Worm (Caenorhabditis elegans): ENCODE measurements around the gene F58A4.6.

DNA sequence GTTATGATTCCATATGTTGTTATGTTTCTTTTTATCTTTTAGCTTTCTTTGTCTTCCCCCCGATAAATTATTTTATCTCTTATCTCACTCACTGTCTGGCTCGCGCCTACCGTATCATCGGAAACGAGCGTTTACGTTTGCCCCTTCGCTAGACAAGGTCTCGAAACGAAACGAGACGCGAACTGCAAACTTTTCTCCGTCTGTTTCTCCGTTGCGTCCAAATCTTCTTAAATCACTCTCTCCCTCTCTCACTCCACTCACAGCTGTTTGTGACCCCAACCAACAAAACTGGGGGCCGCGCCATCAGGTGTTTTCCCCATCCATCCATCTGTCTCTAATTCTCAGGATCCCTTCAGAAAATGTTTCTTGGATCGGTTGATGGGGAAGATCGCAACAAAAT is 5.9 kb downstream of the F58A4.6 start:
- no peak for TF ChIP-seq ztf-25 (GFP tag; IDR thresholded peaks at IDR 0.05)
- no peak for TF ChIP-seq attf-6 (GFP tag; IDR thresholded peaks at IDR 0.05)
- TF ChIP-seq atf-7 (tag; optimal IDR thresholded peaks at IDR 0.05): no peak
- TF ChIP-seq ztf-18 (tag; optimal IDR thresholded peaks at IDR 0.05): no peak
- TF ChIP-seq egrh-3 (GFP tag; IDR thresholded peaks at IDR 0.05): no peak
- no peak for TF ChIP-seq ama-1 (optimal IDR thresholded peaks at IDR 0.05)
- no peak for TF ChIP-seq ama-1 (GFP tag; optimal IDR thresholded peaks at IDR 0.05)
- no peak for TF ChIP-seq F10E7.11 (tag; optimal IDR thresholded peaks at IDR 0.05)
- TF ChIP-seq him-1 (tag; optimal IDR thresholded peaks at IDR 0.05): no peak
- no peak for TF ChIP-seq hmg-1.2 (GFP tag; IDR thresholded peaks at IDR 0.05)
- no peak for TF ChIP-seq nhr-90 (tag; optimal IDR thresholded peaks at IDR 0.05)
- no peak for TF ChIP-seq F57A8.1 (GFP tag; optimal IDR thresholded peaks at IDR 0.05)
- no peak for TF ChIP-seq repo-1 (tag; optimal IDR thresholded peaks at IDR 0.05)
- TF ChIP-seq unc-62 (GFP tag; optimal IDR thresholded peaks at IDR 0.05): no peak
- TF ChIP-seq lin-40 (tag; optimal IDR thresholded peaks at IDR 0.05): no peak

All from whole organism, young adult.